Fruit fly (Drosophila melanogaster) whole organism: ENCODE data around the gene nAChRbeta3.

ENCODE experiments used
- CG8478 ChIP-seq: fragments of >200 bp; optimal IDR thresholded peaks from 2 replicates; lab custom pipeline; 2018; ENCODE audit warnings: inconsistent platforms
- Dll ChIP-seq: fragments of >200 bp; optimal IDR thresholded peaks from 2 replicates; lab custom pipeline; 2017
- EcR ChIP-seq, 2 experiments: fragments of >200 bp; optimal IDR thresholded peaks; 2 replicates each; lab custom pipeline; 2017; ENCODE audit warnings: missing biosample characterization in 2 of 2, missing genetic modification characterization in 2 of 2, missing genetic modification reagents in 2 of 2
- pan ChIP-seq: fragments of >200 bp; optimal IDR thresholded peaks from 2 replicates; lab custom pipeline; 2017
- psq ChIP-seq: fragments of >200 bp; optimal IDR thresholded peaks from 2 replicates; lab custom pipeline; 2017
- usp ChIP-seq: fragments of >200 bp; optimal IDR thresholded peaks from 2 replicates; lab custom pipeline; 2017; ENCODE audit warnings: missing biosample characterization, missing genetic modification characterization, mixed read lengths

DNA sequence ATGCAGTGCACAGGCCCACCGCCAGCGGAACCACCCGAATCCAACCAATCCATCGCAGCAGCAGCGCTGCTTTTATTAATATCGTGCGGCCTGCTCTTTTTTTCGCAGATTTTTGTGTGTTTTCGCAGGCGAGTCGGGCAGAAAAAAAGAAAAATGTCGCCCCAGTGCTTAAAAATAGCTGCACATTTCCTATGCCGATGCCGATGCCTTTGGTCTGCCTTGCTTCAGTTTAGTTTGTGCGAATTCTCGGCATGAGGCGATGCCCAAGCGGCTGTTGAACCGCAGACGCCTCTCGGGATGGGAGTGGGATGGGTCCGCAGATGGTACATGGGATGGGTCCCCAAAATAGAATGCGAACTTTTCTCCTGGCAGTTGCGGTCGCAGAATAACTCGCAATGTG lies 18.4 kb downstream of the nAChRbeta3 start:
- TF ChIP-seq psq (no peak), CG8478 (lab: Kevin White, UChicago) (no peak), Dll (no peak), usp (GFP tag; lab: Kevin White, UChicago) (no peak), pan (lab: Kevin White, UChicago) (no peak), EcR (GFP tag; optimal IDR thresholded peaks at IDR 0.05; lab: Kevin White, UChicago) (no peak)
